2 worm cellular contexts compared by ENCODE assay signal in the genomic region with DNA sequence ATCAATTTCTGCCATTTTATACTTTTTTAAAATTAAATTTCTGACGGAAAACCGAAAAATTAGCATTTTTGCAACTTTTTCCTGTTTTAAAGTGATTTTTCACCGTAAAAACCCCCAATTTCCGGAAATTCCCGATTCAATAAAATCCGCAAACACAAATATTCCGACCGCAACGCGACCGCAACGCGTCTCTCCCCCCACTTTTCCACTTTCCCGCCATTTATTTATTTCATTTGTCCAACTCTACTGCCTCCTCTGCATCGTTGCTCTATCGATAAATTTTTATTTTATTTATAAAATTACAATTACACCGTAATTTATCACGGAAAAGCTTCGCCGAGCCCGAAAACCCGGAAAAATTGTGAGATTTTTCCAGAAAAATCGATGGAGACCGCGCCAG.
TF ChIP-seq lines count a peak whose summit lies in the region.

A gene (plus strand): TSS at position 267 of the 400 bp plus-strand sequence.

TF ChIP-seq in whole organism, L2 larva, 48 proteins besides CTCF, POLR2A, EP300 and RAD21 (continued from another document):
- TF ChIP-seq sma-3 (GFP tag; optimal IDR thresholded peaks at IDR 0.05; lab: Kevin White, UChicago) (peak; percentile 1), nhr-23 (tag; optimal IDR thresholded peaks at IDR 0.05; lab: Kevin White, UChicago) (no peak), lin-13 (GFP tag; optimal IDR thresholded peaks at IDR 0.05; lab: Kevin White, UChicago) (peak; percentile 83), sma-9 (GFP tag; optimal IDR thresholded peaks at IDR 0.05; lab: Kevin White, UChicago) (no peak), sma-9 (tag; optimal IDR thresholded peaks at IDR 0.05; lab: Kevin White, UChicago) (no peak)

TF ChIP-seq in whole organism, L4 larva, 104 proteins besides CTCF, POLR2A, EP300 and RAD21 (continued from another document):
- TF ChIP-seq egl-43 (GFP tag; IDR thresholded peaks at IDR 0.05; lab: Robert Waterston, UW) (no peak), snpc-4 (tag; optimal IDR thresholded peaks at IDR 0.05; lab: Kevin White, UChicago) (no peak), set-16 (GFP tag; IDR thresholded peaks at IDR 0.05; lab: Robert Waterston, UW) (no peak), madf-9 (GFP tag; conservative IDR thresholded peaks at IDR 0.05; lab: Robert Waterston, UW) (no peak), lim-7 (GFP tag; IDR thresholded peaks at IDR 0.05; lab: Robert Waterston, UW) (no peak), daf-12 (tag; optimal IDR thresholded peaks at IDR 0.05; lab: Kevin White, UChicago) (no peak), hlh-30 (tag; optimal IDR thresholded peaks at IDR 0.05; lab: Kevin White, UChicago; ENCODE audit: insufficient read depth) (peak; percentile 43), ctbp-1 (GFP tag; IDR thresholded peaks at IDR 0.05; lab: Robert Waterston, UW) (0 out of 2 replicates have a peak, but pooled peaks have one; percentile 22), lin-29 (GFP tag; IDR thresholded peaks at IDR 0.05; lab: Robert Waterston, UW) (no peak), F37D6.2 (tag; optimal IDR thresholded peaks at IDR 0.05; lab: Kevin White, UChicago) (peak; percentile 22), spr-3 (GFP tag; optimal IDR thresholded peaks at IDR 0.05; lab: Kevin White, UChicago) (no peak), dmd-6 (GFP tag; IDR thresholded peaks at IDR 0.05; lab: Robert Waterston, UW) (peak; percentile 29; the same call in 1 of the 2 replicates), F10B5.3 (tag; optimal IDR thresholded peaks at IDR 0.05; lab: Kevin White, UChicago) (no peak), unc-130 (GFP tag; optimal IDR thresholded peaks at IDR 0.05; lab: Kevin White, UChicago) (peak; percentile 5), hif-1 (tag; optimal IDR thresholded peaks at IDR 0.05; lab: Kevin White, UChicago) (peak in 1 of 2 experiments; percentile 42), arid-1 (GFP tag; conservative IDR thresholded peaks at IDR 0.05; lab: Robert Waterston, UW) (no peak), unc-39 (tag; optimal IDR thresholded peaks at IDR 0.05; lab: Kevin White, UChicago) (no peak), ceh-28 (tag; optimal IDR thresholded peaks at IDR 0.05; lab: Kevin White, UChicago) (no peak), rbr-2 (tag; optimal IDR thresholded peaks at IDR 0.05; lab: Kevin White, UChicago) (peak; percentile 61), mep-1 (tag; optimal IDR thresholded peaks at IDR 0.05; lab: Kevin White, UChicago) (peak; percentile 56), nhr-77 (tag; optimal IDR thresholded peaks at IDR 0.05; lab: Kevin White, UChicago) (peak; percentile 89), ama-1 (optimal IDR thresholded peaks at IDR 0.05; lab: Kevin White, UChicago) (no peak), hmg-1.1 (GFP tag; IDR thresholded peaks at IDR 0.05; lab: Robert Waterston, UW) (peak; percentile 51; the same call in 1 of the 2 replicates), nhr-6 (tag; optimal IDR thresholded peaks at IDR 0.05; lab: Kevin White, UChicago) (peak; percentile 60), unc-62 (GFP tag; optimal IDR thresholded peaks at IDR 0.05 in 1 of 2; lab: Kevin White, UChicago) (peak in 1 of 2 experiments; percentile 21), unc-62 (tag; optimal IDR thresholded peaks at IDR 0.05; lab: Kevin White, UChicago) (no peak), daf-16 (GFP tag; optimal IDR thresholded peaks at IDR 0.05; lab: Kevin White, UChicago) (no peak), daf-16 (tag; optimal IDR thresholded peaks at IDR 0.05; lab: Kevin White, UChicago) (peak; percentile 23), lin-13 (GFP tag; optimal IDR thresholded peaks at IDR 0.05; lab: Kevin White, UChicago) (peak; percentile 16), nhr-10 (tag; optimal IDR thresholded peaks at IDR 0.05; lab: Kevin White, UChicago) (no peak), ZK546.5 (tag; optimal IDR thresholded peaks at IDR 0.05; lab: Kevin White, UChicago) (no peak), nhr-111 (GFP tag; optimal IDR thresholded peaks at IDR 0.05; lab: Kevin White, UChicago) (no peak), pha-4 (GFP tag; IDR thresholded peaks at IDR 0.05; lab: Robert Waterston, UW) (no peak), pha-4 (tag; optimal IDR thresholded peaks at IDR 0.05; lab: Kevin White, UChicago) (peak; percentile 1), ceh-44 (GFP tag; IDR thresholded peaks at IDR 0.05; lab: Robert Waterston, UW) (no peak), lin-38 (GFP tag; IDR thresholded peaks at IDR 0.05; lab: Robert Waterston, UW) (peak; percentile 84)
